5 worm cellular contexts compared by ENCODE assay signal in genomic region chrV:3889113-3889512, ce11.
TF ChIP-seq lines count a peak whose summit lies in the region.

C17E7.13 (minus strand) TSS chrV:3889288.

TF ChIP-seq in whole organism, L2 larva, 48 proteins besides CTCF, POLR2A, EP300 and RAD21:
- no peak for TF ChIP-seq unc-39 (tag; optimal IDR thresholded peaks at IDR 0.05; lab: Kevin White, UChicago)
- peak; percentile 59 for TF ChIP-seq fos-1 (tag; optimal IDR thresholded peaks at IDR 0.05; lab: Kevin White, UChicago)

TF ChIP-seq in whole organism, L3 larva, 47 proteins besides CTCF, POLR2A, EP300 and RAD21:
- TF ChIP-seq elt-2 (tag; optimal IDR thresholded peaks at IDR 0.05; lab: Kevin White, UChicago) = peak; percentile 25
- peak; percentile 14 for TF ChIP-seq pqm-1 (tag; optimal IDR thresholded peaks at IDR 0.05; lab: Kevin White, UChicago)
- no peak for TF ChIP-seq R02D3.7 (tag; optimal IDR thresholded peaks at IDR 0.05; lab: Kevin White, UChicago)

TF ChIP-seq in whole organism, L4 larva, 104 proteins besides CTCF, POLR2A, EP300 and RAD21:
- TF ChIP-seq nhr-28 (tag; optimal IDR thresholded peaks at IDR 0.05; lab: Kevin White, UChicago) (peak; percentile 39), pqm-1 (tag; optimal IDR thresholded peaks at IDR 0.05; lab: Kevin White, UChicago) (peak; percentile 61), daf-16 (GFP tag; optimal IDR thresholded peaks at IDR 0.05; lab: Kevin White, UChicago) (no peak), daf-16 (tag; optimal IDR thresholded peaks at IDR 0.05; lab: Kevin White, UChicago) (peak; percentile 49), T26A8.4 (GFP tag; IDR thresholded peaks at IDR 0.05; lab: Robert Waterston, UW) (no peak), ceh-82 (tag; optimal IDR thresholded peaks at IDR 0.05; lab: Kevin White, UChicago) (no peak), mxl-2 (GFP tag; conservative IDR thresholded peaks at IDR 0.05; lab: Robert Waterston, UW) (no peak), lsy-2 (tag; optimal IDR thresholded peaks at IDR 0.05; lab: Kevin White, UChicago) (no peak), ces-1 (GFP tag; optimal IDR thresholded peaks at IDR 0.05; lab: Kevin White, UChicago) (no peak), php-3 (GFP tag; IDR thresholded peaks at IDR 0.05; lab: Robert Waterston, UW) (no peak)
TF ChIP-seq in whole organism, L4 larva: peak in this region for 3.

TF ChIP-seq in whole organism, late embryonic, 69 proteins besides CTCF, POLR2A, EP300 and RAD21:
- TF ChIP-seq elt-2 (tag; optimal IDR thresholded peaks at IDR 0.05; lab: Kevin White, UChicago) (peak; percentile 16), ztf-16 (tag; optimal IDR thresholded peaks at IDR 0.05; lab: Kevin White, UChicago) (no peak)

TF ChIP-seq in whole organism, young adult, 124 proteins besides CTCF, POLR2A, EP300 and RAD21:
- TF ChIP-seq hlh-26 (GFP tag; conservative IDR thresholded peaks at IDR 0.05; lab: Robert Waterston, UW) = no peak
- TF ChIP-seq ceh-27 (GFP tag; optimal IDR thresholded peaks at IDR 0.05; lab: Kevin White, UChicago) = no peak
- TF ChIP-seq nhr-80 (tag; optimal IDR thresholded peaks at IDR 0.05; lab: Kevin White, UChicago) = peak; percentile 8
TF ChIP-seq in whole organism, young adult: peak in this region for 1.
